Worm (Caenorhabditis elegans): Measurements from ENCODE around the gene Y37E11AM.2.

Y37E11AM.2 gene

ce11 chrIV:3710737-3711136, 14.5 kb downstream of the Y37E11AM.2 start:
- TF ChIP-seq lin-15B (tag; optimal IDR thresholded peaks at IDR 0.05) (no peak), lin-13 (GFP tag; optimal IDR thresholded peaks at IDR 0.05) (no peak), ces-1 (GFP tag; optimal IDR thresholded peaks at IDR 0.05) (no peak), ztf-4 (tag; optimal IDR thresholded peaks at IDR 0.05) (no peak), C04F5.9 (tag; optimal IDR thresholded peaks at IDR 0.05) (no peak), fos-1 (tag; optimal IDR thresholded peaks at IDR 0.05) (no peak), isw-1 (GFP tag; IDR thresholded peaks at IDR 0.05) (no peak), alr-1 (tag; optimal IDR thresholded peaks at IDR 0.05; ENCODE audit: borderline replicate concordance) (no peak), F16B12.6 (tag; optimal IDR thresholded peaks at IDR 0.05) (no peak), unc-86 (tag; optimal IDR thresholded peaks at IDR 0.05) (no peak), ets-5 (GFP tag; IDR thresholded peaks at IDR 0.05) (no peak), fkh-4 (tag; optimal IDR thresholded peaks at IDR 0.05; ENCODE audit: borderline replicate concordance) (no peak), swsn-7 (tag; optimal IDR thresholded peaks at IDR 0.05) (no peak), nhr-28 (tag; optimal IDR thresholded peaks at IDR 0.05) (no peak), ceh-63 (GFP tag; optimal IDR thresholded peaks at IDR 0.05) (no peak), efl-1 (optimal IDR thresholded peaks at IDR 0.05) (no peak), efl-1 (GFP tag; optimal IDR thresholded peaks at IDR 0.05 in 1 of 2) (no peak), lin-35 (GFP tag; optimal IDR thresholded peaks at IDR 0.05) (no peak)

- TF ChIP-seq xbp-1 (tag; optimal IDR thresholded peaks at IDR 0.05) (no peak), grh-1 (GFP tag; IDR thresholded peaks at IDR 0.05) (no peak), efl-3 (GFP tag; optimal IDR thresholded peaks at IDR 0.05) (no peak), sptf-1 (tag; optimal IDR thresholded peaks at IDR 0.05) (no peak), lin-35 (GFP tag; optimal IDR thresholded peaks at IDR 0.05) (no peak), aha-1 (tag; optimal IDR thresholded peaks at IDR 0.05) (no peak), zag-1 (tag; optimal IDR thresholded peaks at IDR 0.05) (no peak), lin-39 (tag; optimal IDR thresholded peaks at IDR 0.05) (no peak)
These were observed 16.1 kb downstream of the Y37E11AM.2 start, which contains the start of gene Y37E11AL.1 for ce11 chrIV:3709200-3709599. Y37E11AL.1 (plus strand) TSS chrIV:3709500.

ce11 chrIV:3701892-3702291, 23.4 kb downstream of the Y37E11AM.2 start, which contains the start of gene Y37E11AL.12:
Y37E11AL.12 (minus strand) TSS chrIV:3701992.
- TF ChIP-seq nhr-71 (tag; optimal IDR thresholded peaks at IDR 0.05), result no peak
- no peak for TF ChIP-seq efl-3 (GFP tag; optimal IDR thresholded peaks at IDR 0.05)
- TF ChIP-seq nhr-85 (tag), result peak; percentile 52
- no peak for TF ChIP-seq nhr-76 (tag; optimal IDR thresholded peaks at IDR 0.05)
- no peak for TF ChIP-seq ztf-4 (tag; optimal IDR thresholded peaks at IDR 0.05)
- no peak for TF ChIP-seq efl-1 (optimal IDR thresholded peaks at IDR 0.05)
- TF ChIP-seq efl-1 (GFP tag; optimal IDR thresholded peaks at IDR 0.05 in 1 of 2), result peak in 1 of 2 experiments; percentile 6

DNA sequence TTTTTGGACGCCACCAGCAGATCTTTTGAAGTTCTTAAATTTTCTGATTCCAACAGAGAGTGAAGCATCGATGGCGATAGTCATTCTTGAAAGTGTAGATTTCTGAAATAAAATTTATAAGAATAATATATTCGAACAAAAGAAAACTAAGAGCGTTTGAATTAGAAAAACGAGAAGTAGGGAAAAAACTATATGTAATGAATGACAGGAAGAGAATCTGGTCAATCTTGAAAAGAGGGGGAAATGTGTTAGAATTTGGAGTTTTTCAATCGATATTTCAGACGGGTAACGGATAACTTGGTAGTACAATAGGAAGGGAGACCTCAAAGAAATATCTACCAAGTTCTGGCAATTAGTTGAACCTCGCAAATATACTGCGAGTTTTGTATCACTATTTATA, 24.7 kb downstream of the Y37E11AM.2 start, which contains the start of gene Y37E11AL.9:
Gene Y37E11AL.9, minus strand, starts transcription at position 101 of the 400 bp plus-strand sequence.
- no peak for TF ChIP-seq aha-1 (tag; optimal IDR thresholded peaks at IDR 0.05)
- TF ChIP-seq fos-1 (tag; optimal IDR thresholded peaks at IDR 0.05), result no peak
- no peak for TF ChIP-seq C04F5.9 (tag; optimal IDR thresholded peaks at IDR 0.05)
- no peak for TF ChIP-seq unc-62 (GFP tag; optimal IDR thresholded peaks at IDR 0.05)
- no peak for TF ChIP-seq F16B12.6 (tag; optimal IDR thresholded peaks at IDR 0.05)
- TF ChIP-seq nhr-12 (tag; optimal IDR thresholded peaks at IDR 0.05), result no peak
- TF ChIP-seq lir-3 (tag; optimal IDR thresholded peaks at IDR 0.05; ENCODE audit: poor library complexity), result no peak
- TF ChIP-seq nhr-71 (tag; optimal IDR thresholded peaks at IDR 0.05), result no peak
- no peak for TF ChIP-seq fkh-4 (tag; optimal IDR thresholded peaks at IDR 0.05; ENCODE audit: borderline replicate concordance)
- TF ChIP-seq C16A3.4 (tag; optimal IDR thresholded peaks at IDR 0.05), result no peak
- no peak for TF ChIP-seq hlh-17 (GFP tag; optimal IDR thresholded peaks at IDR 0.05; ENCODE audit: borderline replicate concordance)
- no peak for TF ChIP-seq unc-130 (tag; optimal IDR thresholded peaks at IDR 0.05)
- no peak for TF ChIP-seq fkh-10 (GFP tag; optimal IDR thresholded peaks at IDR 0.05)

ce11 chrIV:3698201-3698600, 27.1 kb downstream of the Y37E11AM.2 start, which contains the start of gene Y37E11AL.2:
Y37E11AL.2 (plus strand) TSS chrIV:3698501.
- TF ChIP-seq lir-3 (tag; optimal IDR thresholded peaks at IDR 0.05; ENCODE audit: poor library complexity) (no peak), grh-1 (GFP tag; IDR thresholded peaks at IDR 0.05) (no peak), unc-30 (tag; optimal IDR thresholded peaks at IDR 0.05) (no peak), C04F5.9 (tag; optimal IDR thresholded peaks at IDR 0.05) (no peak), snpc-4 (tag; optimal IDR thresholded peaks at IDR 0.05) (no peak), xbp-1 (tag; optimal IDR thresholded peaks at IDR 0.05) (no peak), fos-1 (tag; optimal IDR thresholded peaks at IDR 0.05) (no peak), hlh-17 (GFP tag; optimal IDR thresholded peaks at IDR 0.05; ENCODE audit: borderline replicate concordance) (no peak), zag-1 (tag; optimal IDR thresholded peaks at IDR 0.05) (no peak), lin-15B (tag; optimal IDR thresholded peaks at IDR 0.05) (no peak), elt-3 (tag; optimal IDR thresholded peaks at IDR 0.05) (no peak), dsc-1 (tag; optimal IDR thresholded peaks at IDR 0.05) (no peak), fkh-10 (GFP tag; optimal IDR thresholded peaks at IDR 0.05) (no peak), F16B12.6 (tag; optimal IDR thresholded peaks at IDR 0.05) (no peak), egl-27 (tag; optimal IDR thresholded peaks at IDR 0.05) (no peak), C34B4.2 (tag; optimal IDR thresholded peaks at IDR 0.05) (no peak)

Measured in whole organism, L1 larva.